Worm (Caenorhabditis elegans) whole organism, L4 larva: Measurements from ENCODE around the gene F58B4.5.

Source experiments
- F10B5.3 ChIP-seq: sonication (generic microtip); optimal IDR thresholded peaks from 2 replicates; lab custom pipeline; 2016; ENCODE audit warnings: mild to moderate bottlenecking, missing genetic modification characterization, missing compliant biosample characterization
- Y5F2A.4 ChIP-seq: fragments of 200-800 bp; sonication (Bioruptor generic); optimal IDR thresholded peaks from 2 replicates; lab custom pipeline; 2018; ENCODE audit warnings: mild to moderate bottlenecking, missing genetic modification characterization, missing compliant biosample characterization
- aha-1 ChIP-seq: fragments of 150-350 bp; peaks from one replicate; lab custom pipeline; 2014; ENCODE audit warnings: missing biosample characterization, missing genetic modification characterization
- ceh-28 ChIP-seq: fragments of 150-350 bp; optimal IDR thresholded peaks from 2 replicates; lab custom pipeline; 2014; ENCODE audit warnings: missing biosample characterization, missing genetic modification reagents, missing genetic modification characterization
- ceh-32 ChIP-seq: sonication (generic microtip); optimal IDR thresholded peaks from 2 replicates; lab custom pipeline; 2016; ENCODE audit warnings: mild to moderate bottlenecking, missing genetic modification characterization, missing compliant biosample characterization; ENCODE audit not compliant: poor library complexity
- ces-1 ChIP-seq: fragments of 150-350 bp; sonication (generic microtip); optimal IDR thresholded peaks from 4 replicates; lab custom pipeline; 2014; ENCODE audit warnings: missing biosample characterization, missing genetic modification reagents, missing genetic modification characterization
- cey-2 ChIP-seq: sonication (generic microtip); optimal IDR thresholded peaks from 3 replicates; lab custom pipeline; 2017; ENCODE audit warnings: missing genetic modification characterization, mild to moderate bottlenecking, missing compliant biosample characterization, antibody characterized with exemption, borderline replicate concordance; ENCODE audit not compliant: insufficient read depth
- daf-16 ChIP-seq, 3 experiments: sonication (generic microtip); optimal IDR thresholded peaks; 2 replicates each; lab custom pipeline; 2016 to 2017; ENCODE audit warnings: missing genetic modification characterization in 3 of 3, missing genetic modification reagents in 3 of 3, mild to moderate bottlenecking in 2 of 3, missing compliant biosample characterization in 2 of 3, missing biosample characterization in 1 of 3, moderate library complexity in 1 of 3
- daf-19 ChIP-seq: fragments of 200-800 bp; sonication (Bioruptor generic); conservative IDR thresholded peaks from 2 replicates; pipeline ENCODE4 v1.3.6; 2022; ENCODE audit warnings: missing genetic modification characterization, missing compliant biosample characterization
- dmd-6 ChIP-seq: fragments of 200-800 bp; sonication (Bioruptor generic); IDR thresholded peaks from 2 replicates; pipeline ENCODE4 v1.3.6; 2022; ENCODE audit warnings: missing genetic modification reagents, missing genetic modification characterization, missing compliant biosample characterization
- dmd-8 ChIP-seq: fragments of 200-800 bp; sonication (Bioruptor generic); IDR thresholded peaks from 2 replicates; pipeline ENCODE4 v1.3.6; 2022; ENCODE audit warnings: missing genetic modification characterization, missing compliant biosample characterization
- duxl-1 ChIP-seq: sonication (generic microtip); optimal IDR thresholded peaks from 2 replicates; lab custom pipeline; 2016; ENCODE audit warnings: mild to moderate bottlenecking, missing genetic modification characterization, moderate library complexity, missing compliant biosample characterization; ENCODE audit not compliant: poor library complexity
- dve-1 ChIP-seq: sonication (generic microtip); optimal IDR thresholded peaks from 2 replicates; lab custom pipeline; 2017; ENCODE audit warnings: antibody characterized with exemption, mild to moderate bottlenecking, missing genetic modification characterization, missing compliant biosample characterization; ENCODE audit not compliant: insufficient read depth
- hlh-11 ChIP-seq: fragments of 200-800 bp; sonication (Bioruptor generic); optimal IDR thresholded peaks from 2 replicates; lab custom pipeline; 2018; ENCODE audit warnings: mild to moderate bottlenecking, missing genetic modification characterization, missing compliant biosample characterization
- hmg-1.1 ChIP-seq: fragments of 200-800 bp; sonication (Bioruptor generic); IDR thresholded peaks from 2 replicates; pipeline ENCODE4 v1.3.6; 2022; ENCODE audit warnings: missing genetic modification reagents, missing genetic modification characterization, missing compliant biosample characterization
- lin-1 ChIP-seq: fragments of 200-800 bp; sonication (Bioruptor generic); IDR thresholded peaks from 2 replicates; pipeline ENCODE4 v1.3.6; 2022; ENCODE audit warnings: missing genetic modification reagents, missing genetic modification characterization, missing compliant biosample characterization
- mep-1 ChIP-seq: fragments of 150-350 bp; sonication (generic microtip); optimal IDR thresholded peaks from 3 replicates; lab custom pipeline; 2014; ENCODE audit warnings: missing biosample characterization, missing genetic modification characterization
- mxl-2 ChIP-seq: fragments of 200-800 bp; sonication (Bioruptor generic); conservative IDR thresholded peaks from 2 replicates; pipeline ENCODE4 v1.3.6; 2022; ENCODE audit warnings: missing genetic modification reagents, missing genetic modification characterization, missing compliant biosample characterization
- mxl-3 ChIP-seq: fragments of 200-800 bp; sonication (Bioruptor generic); optimal IDR thresholded peaks from 2 replicates; lab custom pipeline; 2018; ENCODE audit warnings: mild to moderate bottlenecking, missing genetic modification characterization, missing compliant biosample characterization
- nhr-11 ChIP-seq: fragments of 150-350 bp; optimal IDR thresholded peaks from 2 replicates; lab custom pipeline; 2014; ENCODE audit warnings: missing biosample characterization, missing genetic modification characterization
- nhr-28 ChIP-seq: fragments of 150-350 bp; optimal IDR thresholded peaks from 2 replicates; lab custom pipeline; 2014; ENCODE audit warnings: missing biosample characterization, missing genetic modification characterization
- nhr-77 ChIP-seq: fragments of 150-350 bp; optimal IDR thresholded peaks from 2 replicates; lab custom pipeline; 2014; ENCODE audit warnings: missing biosample characterization, missing genetic modification characterization
- pqm-1 ChIP-seq: sonication (generic microtip); optimal IDR thresholded peaks from 2 replicates; lab custom pipeline; 2017; ENCODE audit warnings: missing biosample characterization, missing genetic modification characterization
- saeg-2 ChIP-seq: fragments of 200-800 bp; sonication (Bioruptor generic); IDR thresholded peaks from 2 replicates; pipeline ENCODE4 v1.3.6; 2022; ENCODE audit warnings: missing genetic modification reagents, missing genetic modification characterization, missing compliant biosample characterization
- sdz-12 ChIP-seq: fragments of 200-800 bp; sonication (Bioruptor generic); optimal IDR thresholded peaks from 2 replicates; lab custom pipeline; 2018; ENCODE audit warnings: mild to moderate bottlenecking, missing genetic modification characterization, missing compliant biosample characterization
- set-16 ChIP-seq: fragments of 200-800 bp; sonication (Bioruptor generic); IDR thresholded peaks from 2 replicates; pipeline ENCODE4 v1.3.6; 2022; ENCODE audit warnings: missing genetic modification reagents, missing genetic modification characterization, missing compliant biosample characterization
- skn-1 ChIP-seq: fragments of 150-350 bp; optimal IDR thresholded peaks from 2 replicates; lab custom pipeline; 2014; ENCODE audit warnings: missing biosample characterization, missing genetic modification characterization
- snpc-1.2 ChIP-seq: fragments of 200-800 bp; sonication (Bioruptor generic); IDR thresholded peaks from 2 replicates; pipeline ENCODE4 v1.3.6; 2022; ENCODE audit warnings: missing genetic modification reagents, missing genetic modification characterization, missing compliant biosample characterization
- spr-1 ChIP-seq: sonication (generic microtip); optimal IDR thresholded peaks from 2 replicates; lab custom pipeline; 2016; ENCODE audit warnings: mild to moderate bottlenecking, missing genetic modification characterization, missing compliant biosample characterization
- tag-97 ChIP-seq: fragments of 200-800 bp; sonication (Bioruptor generic); IDR thresholded peaks from 2 replicates; pipeline ENCODE4 v1.3.6; 2022; ENCODE audit warnings: missing genetic modification characterization, missing compliant biosample characterization
- tra-1 ChIP-seq: fragments of 200-800 bp; sonication (Bioruptor generic); IDR thresholded peaks from 2 replicates; pipeline ENCODE4 v1.3.6; 2022; ENCODE audit warnings: missing genetic modification reagents, missing genetic modification characterization, missing compliant biosample characterization
- unc-130 ChIP-seq: sonication (generic microtip); optimal IDR thresholded peaks from 2 replicates; lab custom pipeline; 2016; ENCODE audit warnings: missing genetic modification reagents, missing genetic modification characterization, missing compliant biosample characterization
- unc-62 ChIP-seq, 3 experiments: fragments of 150-350 bp in 1 of 3; sonication (generic microtip); optimal IDR thresholded peaks in 2 of 3; peaks in 1 of 3; 1 replicate in 1 of 3; 2 replicates in 2 of 3; lab custom pipeline; 2014 to 2017; ENCODE audit warnings: missing biosample characterization in 3 of 3, missing genetic modification characterization in 3 of 3, missing genetic modification reagents in 3 of 3, missing genotype in 1 of 3
- zfp-2 ChIP-seq: sonication (generic microtip); optimal IDR thresholded peaks from 2 replicates; lab custom pipeline; 2016; ENCODE audit warnings: mild to moderate bottlenecking, missing genetic modification characterization, missing compliant biosample characterization
- zfp-3 ChIP-seq: fragments of 200-800 bp; sonication (Bioruptor generic); conservative IDR thresholded peaks from 2 replicates; pipeline ENCODE4 v1.3.6; 2022; ENCODE audit warnings: missing genetic modification reagents, missing genetic modification characterization, missing compliant biosample characterization
- zip-11 ChIP-seq: fragments of 200-800 bp; sonication (Bioruptor generic); IDR thresholded peaks from 2 replicates; pipeline ENCODE4 v1.3.6; 2022; ENCODE audit warnings: missing genetic modification characterization, missing compliant biosample characterization
- ztf-11 ChIP-seq: fragments of 150-350 bp; optimal IDR thresholded peaks from 2 replicates; lab custom pipeline; 2014; ENCODE audit warnings: missing biosample characterization, missing genetic modification characterization
- ztf-7 ChIP-seq: fragments of 150-350 bp; optimal IDR thresholded peaks from 2 replicates; lab custom pipeline; 2014; ENCODE audit warnings: missing biosample characterization, missing genetic modification characterization

F58B4.5 gene

DNA sequence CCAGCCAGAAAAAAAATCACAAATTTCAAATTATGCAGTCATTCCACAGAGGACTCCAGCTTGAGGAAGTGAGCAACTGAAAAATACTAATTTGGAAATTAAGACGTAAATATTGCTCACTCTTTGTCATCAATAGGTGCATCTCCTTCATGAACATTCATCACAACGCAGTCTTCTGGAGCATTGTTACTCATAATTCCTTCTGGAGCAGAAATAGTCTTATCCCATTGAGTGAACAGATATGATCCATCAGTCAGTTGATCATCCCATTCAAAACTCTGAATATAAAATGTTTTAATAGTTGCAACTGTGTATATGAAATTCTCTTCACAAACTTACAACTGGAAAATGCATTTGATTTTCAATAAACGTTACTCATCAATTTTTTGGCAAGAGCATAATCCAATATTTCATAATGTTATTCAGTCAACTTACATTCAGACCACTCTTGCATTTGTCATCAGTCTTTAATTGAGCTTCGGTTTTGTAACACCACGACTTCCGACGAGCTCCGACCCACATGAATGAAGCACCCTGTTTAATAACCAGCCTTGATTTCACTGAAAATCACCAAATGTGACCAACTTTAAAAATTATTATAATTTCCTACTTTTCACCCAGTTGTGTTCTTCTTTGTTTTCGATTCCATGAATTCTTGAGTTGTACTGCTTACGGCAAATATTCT is 21.1 kb downstream of the F58B4.5 start (continued):
- TF ChIP-seq hmg-1.1 (GFP tag; lab: Robert Waterston, UW): peak; percentile 43; the same call in 1 of the 2 replicates

DNA sequence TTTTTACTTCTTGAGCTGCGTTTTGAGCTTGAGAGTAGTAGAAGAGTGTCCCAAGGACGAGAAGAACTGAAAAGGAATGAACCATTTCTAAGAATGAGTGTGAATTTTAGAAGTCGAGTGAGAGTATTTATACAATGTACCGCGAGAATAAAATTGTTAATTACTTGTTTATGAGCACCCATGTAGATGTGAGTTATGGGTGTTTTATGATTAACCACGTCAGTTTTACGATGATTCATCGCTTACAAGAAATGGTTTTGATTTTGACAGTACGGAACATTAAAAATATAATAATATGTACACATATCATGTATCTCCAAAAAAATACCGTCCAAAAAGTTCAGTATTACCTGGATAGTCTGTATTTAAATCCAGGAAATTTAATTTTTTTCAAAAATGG is 21.8 kb downstream of the F58B4.5 start, which contains the start of gene clec-221:
TSS of gene clec-221 (minus strand) at position 101 of the 400 bp plus-strand sequence.
- TF ChIP-seq saeg-2 (GFP tag; lab: Robert Waterston, UW) (no peak), ztf-7 (tag; lab: Kevin White, UChicago) (no peak), daf-16 (GFP tag; optimal IDR thresholded peaks at IDR 0.05; lab: Kevin White, UChicago) (no peak), daf-16 (tag; optimal IDR thresholded peaks at IDR 0.05; lab: Kevin White, UChicago) (no peak), ceh-32 (no peak), zfp-3 (no peak), unc-130 (GFP tag; lab: Kevin White, UChicago) (no peak), mep-1 (no peak), nhr-28 (tag; lab: Kevin White, UChicago) (no peak), sdz-12 (GFP tag; lab: Kevin White, UChicago) (no peak), zip-11 (no peak), ceh-28 (no peak), unc-62 (GFP tag; optimal IDR thresholded peaks at IDR 0.05 in 1 of 2; lab: Kevin White, UChicago) (no peak), unc-62 (tag; optimal IDR thresholded peaks at IDR 0.05; lab: Kevin White, UChicago) (no peak), spr-1 (tag; lab: Kevin White, UChicago) (no peak), mxl-3 (no peak), lin-1 (no peak)

DNA sequence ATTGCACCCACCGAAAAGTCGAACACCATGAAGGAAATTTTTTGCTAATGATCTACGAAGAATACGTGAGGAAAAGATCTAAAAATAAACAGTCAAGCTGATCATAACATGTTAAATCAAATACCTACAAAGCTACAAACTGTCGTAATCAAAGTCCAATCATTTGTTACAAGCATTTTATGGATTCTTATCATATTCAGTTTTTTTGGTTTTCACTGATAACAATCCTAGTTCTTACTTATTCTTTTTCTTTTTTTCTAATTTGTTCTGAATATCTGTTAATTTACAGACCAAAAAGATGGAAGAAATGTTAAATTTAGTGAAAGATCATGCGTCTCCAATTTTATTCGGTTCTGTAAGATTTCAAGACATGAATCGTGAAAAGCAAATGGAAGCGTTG is 22.3 kb downstream of the F58B4.5 start, which contains the start of gene F17C11.6:
TSS of gene F17C11.6 (plus strand) at position 290 of the 400 bp plus-strand sequence.
- TF ChIP-seq skn-1 (tag; lab: Kevin White, UChicago) (no peak), ztf-11 (no peak), daf-16 (GFP tag; optimal IDR thresholded peaks at IDR 0.05; lab: Kevin White, UChicago) (no peak), daf-16 (tag; optimal IDR thresholded peaks at IDR 0.05; lab: Kevin White, UChicago) (peak; percentile 27), dve-1 (tag; lab: Kevin White, UChicago) (peak; percentile 7), mep-1 (no peak), zip-11 (no peak)

DNA sequence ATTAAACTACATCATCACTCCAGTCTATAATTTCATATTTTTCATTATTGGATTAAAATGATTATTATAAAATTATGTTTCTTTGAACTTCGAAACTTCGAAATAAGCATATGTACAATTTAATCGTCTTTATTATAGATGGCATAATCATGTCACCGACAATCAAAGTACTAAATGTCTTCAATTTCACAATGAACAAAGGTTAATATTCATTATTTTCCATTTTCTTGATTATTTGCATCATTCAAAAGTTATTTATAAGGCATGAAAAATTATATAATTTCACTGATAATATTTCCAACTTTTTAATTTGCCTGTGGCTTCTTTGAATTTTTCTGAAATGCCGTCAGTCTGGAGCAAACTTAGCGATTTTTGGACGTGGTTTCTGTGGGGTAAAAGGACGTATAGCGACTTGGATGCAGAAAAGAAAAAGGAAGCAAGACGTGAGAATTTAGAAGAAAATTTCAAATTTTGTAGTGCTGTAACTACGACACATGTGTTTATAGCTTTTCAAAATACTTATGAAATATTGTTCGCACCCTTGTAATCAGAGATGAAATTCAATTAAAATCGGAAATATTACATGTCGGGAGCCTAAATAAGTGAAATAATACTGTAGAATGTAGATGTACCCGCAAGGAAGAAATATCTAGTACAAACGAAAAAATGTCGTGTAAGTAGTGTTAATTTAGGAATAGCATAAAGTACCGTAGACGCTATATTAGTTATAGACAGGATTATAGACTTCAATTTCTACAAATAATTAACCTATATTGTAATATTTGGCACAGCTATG is 23.4 kb downstream of the F58B4.5 start, which contains the start of gene F17C11.13:
TSS of gene F17C11.13 (plus strand) at position 243 of the 796 bp plus-strand sequence.
- TF ChIP-seq tra-1 (GFP tag; lab: Robert Waterston, UW) (no peak), nhr-77 (peak; percentile 39), mep-1 (peak; percentile 59), hlh-11 (tag; lab: Kevin White, UChicago) (peak; percentile 8), dve-1 (tag; lab: Kevin White, UChicago) (peak; percentile 36), duxl-1 (tag; lab: Kevin White, UChicago) (no peak), zfp-3 (0 out of 2 replicates have a peak, but pooled peaks have one; percentile 19), dmd-6 (GFP tag; lab: Robert Waterston, UW) (peak; percentile 23; the same call in 1 of the 2 replicates), daf-16 (GFP tag; optimal IDR thresholded peaks at IDR 0.05; lab: Kevin White, UChicago) (no peak), daf-16 (tag; optimal IDR thresholded peaks at IDR 0.05; lab: Kevin White, UChicago) (peak; percentile 17), unc-62 (GFP tag; optimal IDR thresholded peaks at IDR 0.05 in 1 of 2; lab: Kevin White, UChicago) (peak in 1 of 2 experiments; percentile 97), unc-62 (tag; optimal IDR thresholded peaks at IDR 0.05; lab: Kevin White, UChicago) (no peak), pqm-1 (tag; lab: Kevin White, UChicago) (peak; percentile 39), aha-1 (tag; lab: Kevin White, UChicago) (peak; percentile 98), sdz-12 (GFP tag; lab: Kevin White, UChicago) (no peak)

DNA sequence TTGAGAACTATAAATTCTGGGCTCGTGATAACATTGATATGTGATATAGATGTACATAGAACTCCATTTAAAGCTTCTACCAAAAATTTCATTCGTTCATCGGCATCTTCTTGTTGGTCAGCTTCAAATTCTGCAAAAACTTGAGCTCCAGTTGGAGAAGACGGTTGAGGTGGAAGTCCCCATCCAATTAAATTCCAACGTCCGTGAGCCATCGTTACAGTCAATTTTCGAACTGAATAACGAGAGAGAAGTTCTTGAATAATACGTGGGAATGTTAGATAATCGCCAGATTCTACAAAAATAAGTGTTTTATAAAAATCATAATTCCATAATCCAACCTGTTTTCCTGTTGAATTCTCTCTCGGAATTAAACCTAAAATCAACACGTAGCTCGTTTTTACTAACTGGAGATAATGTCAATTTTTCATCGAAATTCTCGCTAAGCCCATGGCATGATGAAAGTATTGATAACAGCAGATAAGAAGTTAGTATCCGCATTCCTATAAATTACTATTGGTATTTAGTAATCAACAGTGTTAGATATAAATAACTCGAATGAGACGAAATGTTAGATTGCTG is 25.9 kb downstream of the F58B4.5 start, which contains the start of gene pigt-1:
TSS of gene pigt-1 (minus strand) at position 500 of the 579 bp plus-strand sequence.
- TF ChIP-seq daf-19 (GFP tag; lab: Robert Waterston, UW) (no peak), F10B5.3 (tag; lab: Kevin White, UChicago) (no peak), mxl-2 (GFP tag; lab: Robert Waterston, UW) (no peak), aha-1 (tag; lab: Kevin White, UChicago) (no peak), tra-1 (GFP tag; lab: Robert Waterston, UW) (no peak), ces-1 (GFP tag; lab: Kevin White, UChicago) (no peak), cey-2 (tag; lab: Kevin White, UChicago) (no peak), Y5F2A.4 (GFP tag; lab: Kevin White, UChicago) (no peak), lin-1 (no peak), tag-97 (GFP tag; lab: Robert Waterston, UW) (no peak), zfp-2 (tag; lab: Kevin White, UChicago) (no peak), nhr-11 (tag; lab: Kevin White, UChicago) (no peak), snpc-1.2 (no peak), dmd-8 (GFP tag; lab: Robert Waterston, UW) (no peak), set-16 (GFP tag; lab: Robert Waterston, UW) (no peak)
